Fruit fly (Drosophila melanogaster): ENCODE measurements around the gene CG7542.
A peak's percentile ranks its signal among the peaks of the same experiment; 100 is the strongest.

Gene CG7542

DNA sequence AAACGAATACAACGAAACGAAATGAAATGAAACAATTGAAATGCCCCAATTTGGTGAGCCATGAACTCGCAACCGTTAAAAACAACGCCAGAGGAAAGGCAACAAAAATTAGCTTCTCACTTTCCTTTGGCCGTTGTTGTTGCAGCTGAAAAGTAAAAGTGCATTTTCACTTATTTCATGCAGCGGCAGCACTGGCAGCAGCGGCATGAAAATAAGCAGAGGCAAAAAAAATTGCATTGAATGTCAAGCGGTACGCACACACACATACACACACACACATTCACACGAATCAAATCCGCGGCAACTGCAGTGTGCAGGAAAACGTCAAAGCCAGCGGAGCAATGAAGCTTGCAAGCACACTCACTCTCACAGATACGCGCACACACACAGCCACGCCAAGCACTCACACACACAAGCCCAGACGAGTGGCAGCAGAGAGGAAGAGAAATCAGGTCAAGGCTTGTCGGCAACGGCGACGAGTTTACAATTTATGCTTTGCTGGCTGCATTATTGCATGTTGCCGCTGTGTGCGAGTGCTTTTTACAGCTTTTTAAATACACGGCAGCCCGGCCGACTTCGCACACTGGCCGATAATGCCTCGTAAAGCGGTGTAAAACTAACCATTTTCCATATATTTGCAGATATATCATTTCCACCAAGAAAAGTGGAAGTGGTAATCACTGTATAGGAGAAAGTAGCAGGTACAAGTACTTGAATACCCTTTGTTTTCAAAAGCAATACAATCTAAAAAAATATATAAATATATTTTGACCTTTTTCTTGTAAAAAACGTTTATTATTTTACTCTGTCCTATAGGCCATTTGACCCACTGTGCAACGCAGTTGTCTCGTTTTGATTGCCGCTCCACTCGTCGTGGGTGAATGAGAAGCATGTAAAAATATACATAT lies 17.0 kb downstream of the CG7542 start (continued):
- TF ChIP-seq Hmx (GFP tag; optimal IDR thresholded peaks at IDR 0.05) (no peak), lilli (GFP tag; optimal IDR thresholded peaks at IDR 0.05) (peak; percentile 25), CG11398 (GFP tag; optimal IDR thresholded peaks at IDR 0.05) (no peak), CG32767 (GFP tag; IDR thresholded peaks at IDR 0.05) (peak; percentile 75; the same call in 1 of the 2 replicates), tna (GFP tag; IDR thresholded peaks at IDR 0.05; ENCODE audit: partially characterized antibody) (no peak), unc-4 (GFP tag; IDR thresholded peaks at IDR 0.05; ENCODE audit: partially characterized antibody) (no peak), CG1832 (GFP tag; optimal IDR thresholded peaks at IDR 0.05) (no peak), CG6791 (GFP tag; IDR thresholded peaks at IDR 0.05; ENCODE audit: partially characterized antibody) (no peak), jing (GFP tag; optimal IDR thresholded peaks at IDR 0.05) (peak; percentile 56), CG12299 (tag; optimal IDR thresholded peaks at IDR 0.05) (peak; percentile 34), crp (GFP tag; optimal IDR thresholded peaks at IDR 0.05) (peak in 1 of 2 experiments; percentile 29), Hsf (GFP tag; optimal IDR thresholded peaks at IDR 0.05) (peak; percentile 26), CG18476 (GFP tag; optimal IDR thresholded peaks at IDR 0.05) (peak; percentile 30), Sox100B (GFP tag; optimal IDR thresholded peaks at IDR 0.05) (peak; percentile 92), CG13894 (tag; optimal IDR thresholded peaks at IDR 0.05) (no peak), az2 (GFP tag; optimal IDR thresholded peaks at IDR 0.05) (peak; percentile 74), CG32772 (GFP tag; IDR thresholded peaks at IDR 0.05) (peak; percentile 73), Dref (GFP tag; IDR thresholded peaks at IDR 0.05) (no peak), CG10462 (GFP tag; optimal IDR thresholded peaks at IDR 0.05) (peak; percentile 60), ken (GFP tag; IDR thresholded peaks at IDR 0.05) (peak; percentile 82), CG17829 (tag; optimal IDR thresholded peaks at IDR 0.05) (peak; percentile 69), CG4404 (GFP tag; IDR thresholded peaks at IDR 0.05) (no peak), CG6765 (GFP tag; optimal IDR thresholded peaks at IDR 0.05) (no peak), her (GFP tag; optimal IDR thresholded peaks at IDR 0.05) (no peak), CG2875 (GFP tag; optimal IDR thresholded peaks at IDR 0.05) (peak; percentile 87), CG2129 (GFP tag; IDR thresholded peaks at IDR 0.05; ENCODE audit: partially characterized antibody) (no peak), CG4617 (GFP tag; optimal IDR thresholded peaks at IDR 0.05; ENCODE audit: borderline replicate concordance) (peak; percentile 30), CG2120 (GFP tag; optimal IDR thresholded peaks at IDR 0.05) (no peak), Atf-2 (GFP tag; optimal IDR thresholded peaks at IDR 0.05) (no peak), CHES-1-like (GFP tag; optimal IDR thresholded peaks at IDR 0.05) (no peak), CG15601 (tag; optimal IDR thresholded peaks at IDR 0.05) (peak; percentile 69), CG6654 (GFP tag; optimal IDR thresholded peaks at IDR 0.05) (peak; percentile 73), sc (optimal IDR thresholded peaks at IDR 0.05) (no peak), sc (GFP tag; optimal IDR thresholded peaks at IDR 0.05) (peak; percentile 78), Adf1 (GFP tag; IDR thresholded peaks at IDR 0.05) (no peak), Lpt (GFP tag; optimal IDR thresholded peaks at IDR 0.05) (no peak), B-H2 (GFP tag; optimal IDR thresholded peaks at IDR 0.05) (no peak), CG10209 (GFP tag; optimal IDR thresholded peaks at IDR 0.05) (peak; percentile 78), h (optimal IDR thresholded peaks at IDR 0.05) (no peak), CG3163 (GFP tag; optimal IDR thresholded peaks at IDR 0.05) (no peak), Meics (GFP tag; optimal IDR thresholded peaks at IDR 0.05) (peak; percentile 62), fd64A (GFP tag; optimal IDR thresholded peaks at IDR 0.05) (peak; percentile 69), en (GFP tag; optimal IDR thresholded peaks at IDR 0.05) (no peak), dm (GFP tag; optimal IDR thresholded peaks at IDR 0.05) (no peak), disco-r (GFP tag; optimal IDR thresholded peaks at IDR 0.05) (no peak), sim (GFP tag; IDR thresholded peaks at IDR 0.05) (peak; percentile 48; the same call in 1 of the 2 replicates), Hr3 (GFP tag; optimal IDR thresholded peaks at IDR 0.05) (peak; percentile 80), CG15514 (GFP tag; optimal IDR thresholded peaks at IDR 0.05) (peak; percentile 22), cwo (GFP tag; optimal IDR thresholded peaks at IDR 0.05) (peak; percentile 63)

Data from whole organism, embryonic.